Worm (Caenorhabditis elegans) whole organism, late embryonic: ENCODE measurements around the gene F14D7.18.
"Not testable (repeated sequence)": the region's sequence is repeated elsewhere in the genome, so short reads cannot be mapped to it uniquely, and the experiment has no call there.

Source experiments
- C38D4.7 ChIP-seq: fragments of 200-800 bp; sonication (Bioruptor generic); optimal IDR thresholded peaks from 2 replicates; lab custom pipeline; 2018; ENCODE audit warnings: mild to moderate bottlenecking, missing genetic modification characterization, moderate library complexity, missing compliant biosample characterization
- ceh-18 ChIP-seq: sonication (generic microtip); optimal IDR thresholded peaks from 2 replicates; lab custom pipeline; 2016; ENCODE audit warnings: missing genetic modification characterization, missing compliant biosample characterization
- madf-2 ChIP-seq: sonication (generic microtip); optimal IDR thresholded peaks from 2 replicates; lab custom pipeline; 2017; ENCODE audit warnings: missing genetic modification characterization, missing compliant biosample characterization
- nhr-11 ChIP-seq: fragments of 150-350 bp; optimal IDR thresholded peaks from 2 replicates; lab custom pipeline; 2014; ENCODE audit warnings: missing biosample characterization, missing genetic modification characterization
- nhr-232 ChIP-seq: sonication (generic microtip); optimal IDR thresholded peaks from 2 replicates; lab custom pipeline; 2016; ENCODE audit warnings: missing genetic modification characterization, missing compliant biosample characterization
- sox-2 ChIP-seq: fragments of 200-800 bp; sonication (Bioruptor generic); IDR thresholded peaks from 2 replicates; pipeline ENCODE4 v1.3.6; 2022; ENCODE audit warnings: missing genetic modification reagents, missing genetic modification characterization, missing compliant biosample characterization
- tbx-2 ChIP-seq: sonication (generic microtip); optimal IDR thresholded peaks from 2 replicates; lab custom pipeline; 2016; ENCODE audit warnings: missing genetic modification characterization, missing compliant biosample characterization
- unc-55 ChIP-seq: sonication (generic microtip); optimal IDR thresholded peaks from 2 replicates; lab custom pipeline; 2017; ENCODE audit warnings: missing biosample characterization, missing genetic modification reagents, missing genetic modification characterization

ce11 chrV:14306771-14307170, 16.2 kb upstream of the F14D7.18 start, which contains the start of gene spig-4:
- TF ChIP-seq madf-2 (tag; lab: Kevin White, UChicago); sox-2; C38D4.7 (GFP tag; lab: Kevin White, UChicago); tbx-2 (tag; lab: Kevin White, UChicago); ceh-18 (tag; lab: Kevin White, UChicago); unc-55 (GFP tag; lab: Kevin White, UChicago); nhr-11 (tag; lab: Kevin White, UChicago); nhr-232 (tag; lab: Kevin White, UChicago): not testable (repeated sequence)
